Fruit fly (Drosophila melanogaster) whole organism, pupa: ENCODE data around the gene CG14817.

ENCODE experiments used
- CG10348 ChIP-seq: fragments of 200-800 bp; sonication (Bioruptor generic); IDR thresholded peaks from 2 replicates; pipeline ENCODE4 v1.3.6; 2022; ENCODE audit warnings: missing biosample characterization, missing genetic modification characterization
- CG12605 ChIP-seq: fragments of 200-800 bp; sonication (Bioruptor generic); IDR thresholded peaks from 2 replicates; pipeline ENCODE4 v1.3.6; 2022; ENCODE audit warnings: missing biosample characterization, missing genetic modification characterization
- CG13204 ChIP-seq: fragments of 200-800 bp; sonication (Bioruptor generic); optimal IDR thresholded peaks from 2 replicates; lab custom pipeline; 2018; ENCODE audit warnings: missing biosample characterization, mild to moderate bottlenecking, missing genetic modification characterization, moderate library complexity
- CG14655 ChIP-seq: fragments of 200-800 bp; sonication (Bioruptor generic); optimal IDR thresholded peaks from 3 replicates; lab custom pipeline; 2017; ENCODE audit warnings: mild to moderate bottlenecking, missing biosample characterization, missing genetic modification reagents, missing genetic modification characterization
- CG15710 ChIP-seq: fragments of 200-800 bp; sonication (Bioruptor generic); optimal IDR thresholded peaks from 2 replicates; lab custom pipeline; 2018; ENCODE audit warnings: missing biosample characterization, mild to moderate bottlenecking, missing genetic modification characterization, moderate library complexity
- CG17806 ChIP-seq: fragments of 200-800 bp; sonication (Bioruptor generic); optimal IDR thresholded peaks from 2 replicates; lab custom pipeline; 2018; ENCODE audit warnings: missing biosample characterization, mild to moderate bottlenecking, missing genetic modification characterization, moderate library complexity
- CG32121 ChIP-seq: fragments of 200-800 bp; sonication (Bioruptor generic); IDR thresholded peaks from 2 replicates; pipeline ENCODE4 v1.3.6; 2022; ENCODE audit warnings: missing biosample characterization, missing genetic modification characterization
- CG34367 ChIP-seq: fragments of 200-800 bp; sonication (Bioruptor generic); optimal IDR thresholded peaks from 2 replicates; lab custom pipeline; 2018; ENCODE audit warnings: missing biosample characterization, mild to moderate bottlenecking, missing genetic modification characterization
- CG4496 ChIP-seq: fragments of 200-800 bp; sonication (Bioruptor generic); IDR thresholded peaks from 3 replicates; pipeline ENCODE4 v1.3.6; 2022; ENCODE audit warnings: missing biosample characterization, missing genetic modification characterization
- CG8159 ChIP-seq: fragments of 200-800 bp; sonication (Bioruptor generic); optimal IDR thresholded peaks from 3 replicates; lab custom pipeline; 2018; ENCODE audit warnings: missing biosample characterization, mild to moderate bottlenecking, missing genetic modification characterization, moderate library complexity
- CG8301 ChIP-seq: fragments of 200-800 bp; sonication (Bioruptor generic); optimal IDR thresholded peaks from 2 replicates; lab custom pipeline; 2018; ENCODE audit warnings: missing biosample characterization, mild to moderate bottlenecking, missing genetic modification characterization
- CG9948 ChIP-seq: fragments of 200-800 bp; sonication (Bioruptor generic); optimal IDR thresholded peaks from 2 replicates; lab custom pipeline; 2018; ENCODE audit warnings: missing biosample characterization, mild to moderate bottlenecking, missing genetic modification characterization, moderate library complexity
- D1 ChIP-seq: fragments of 200-800 bp; sonication (Bioruptor generic); optimal IDR thresholded peaks from 2 replicates; lab custom pipeline; 2018; ENCODE audit warnings: missing biosample characterization, mild to moderate bottlenecking, missing genetic modification characterization, moderate library complexity
- EcR ChIP-seq: fragments of 200-800 bp; sonication (Bioruptor generic); optimal IDR thresholded peaks from 3 replicates; lab custom pipeline; 2019; ENCODE audit warnings: missing biosample characterization, missing genetic modification characterization, mild to moderate bottlenecking, moderate library complexity, missing genetic modification reagents
- Ets98B ChIP-seq: fragments of 200-800 bp; sonication (Bioruptor generic); IDR thresholded peaks from 2 replicates; pipeline ENCODE4 v1.3.6; 2022; ENCODE audit warnings: missing biosample characterization, missing genetic modification characterization
- Pif1A ChIP-seq: fragments of 200-800 bp; sonication (Bioruptor generic); optimal IDR thresholded peaks from 3 replicates; lab custom pipeline; 2016; ENCODE audit warnings: missing biosample characterization, missing genetic modification characterization
- Pif1B ChIP-seq: fragments of 200-800 bp; sonication (Bioruptor generic); optimal IDR thresholded peaks from 3 replicates; lab custom pipeline; 2016; ENCODE audit warnings: missing biosample characterization, missing genetic modification characterization
- Snoo ChIP-seq: fragments of 200-800 bp; sonication (Bioruptor generic); optimal IDR thresholded peaks from 3 replicates; lab custom pipeline; 2017; ENCODE audit warnings: missing biosample characterization, mild to moderate bottlenecking, missing genetic modification characterization, inconsistent platforms
- fd96Ca ChIP-seq: fragments of 200-800 bp; sonication (Bioruptor generic); IDR thresholded peaks from 3 replicates; pipeline ENCODE4 v1.3.6; 2022; ENCODE audit warnings: missing biosample characterization, missing genetic modification characterization
- gl ChIP-seq: fragments of 200-800 bp; sonication (Bioruptor generic); optimal IDR thresholded peaks from 2 replicates; lab custom pipeline; 2018; ENCODE audit warnings: missing biosample characterization, mild to moderate bottlenecking, missing genetic modification characterization
- rn ChIP-seq: fragments of 200-800 bp; sonication (Bioruptor generic); IDR thresholded peaks from 2 replicates; pipeline ENCODE4 v1.3.6; 2022; ENCODE audit warnings: missing biosample characterization, missing genetic modification characterization

Gene CG14817

DNA sequence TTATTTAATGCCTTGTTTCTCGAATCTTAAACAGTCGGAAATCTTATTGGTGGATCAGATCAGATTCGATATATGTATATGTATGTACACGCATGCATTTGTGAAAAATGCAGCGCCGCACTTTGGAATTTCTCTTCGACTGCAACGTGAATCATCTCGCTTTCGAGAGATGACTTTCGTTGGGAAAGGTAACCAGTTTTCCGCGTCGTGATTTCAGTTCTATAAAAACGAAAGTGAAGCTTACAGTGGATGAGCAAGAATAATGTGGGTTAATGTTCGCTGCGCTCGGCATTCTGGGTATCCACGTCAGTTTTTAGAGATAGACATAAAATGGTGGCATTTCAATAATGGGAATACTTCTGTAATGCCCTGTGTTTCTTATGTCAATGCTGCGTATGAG is 20.5 kb downstream of the CG14817 start:
- peak; percentile 14 for TF ChIP-seq EcR (GFP tag; lab: Kevin White, UChicago)
- TF ChIP-seq CG12605 (GFP tag; lab: Robert Waterston, UW), result no peak
- peak; percentile 27 for TF ChIP-seq CG8301 (tag; lab: Kevin White, UChicago)

DNA sequence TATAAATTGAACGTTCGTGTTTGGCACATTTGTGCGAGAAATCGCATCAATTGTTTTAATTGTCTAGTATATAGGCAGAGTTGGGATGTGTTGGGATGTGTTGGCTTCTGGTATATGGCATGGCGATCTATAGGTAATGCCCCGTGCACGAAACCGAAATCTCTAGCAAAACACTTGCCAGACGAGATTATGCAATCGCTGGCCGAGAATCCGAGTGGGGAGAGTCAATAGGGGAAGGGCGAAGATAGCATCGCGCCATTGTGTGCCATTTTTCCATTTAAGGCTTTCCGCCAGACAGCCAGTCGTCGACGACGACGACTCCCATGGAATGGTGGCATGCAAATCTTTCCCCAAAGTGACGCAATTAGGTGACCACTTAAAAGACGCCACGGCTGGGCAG is 22.2 kb downstream of the CG14817 start:
- TF ChIP-seq gl (tag; lab: Kevin White, UChicago) (no peak), CG15710 (tag; lab: Kevin White, UChicago) (no peak), fd96Ca (GFP tag; lab: Robert Waterston, UW) (no peak)

DNA sequence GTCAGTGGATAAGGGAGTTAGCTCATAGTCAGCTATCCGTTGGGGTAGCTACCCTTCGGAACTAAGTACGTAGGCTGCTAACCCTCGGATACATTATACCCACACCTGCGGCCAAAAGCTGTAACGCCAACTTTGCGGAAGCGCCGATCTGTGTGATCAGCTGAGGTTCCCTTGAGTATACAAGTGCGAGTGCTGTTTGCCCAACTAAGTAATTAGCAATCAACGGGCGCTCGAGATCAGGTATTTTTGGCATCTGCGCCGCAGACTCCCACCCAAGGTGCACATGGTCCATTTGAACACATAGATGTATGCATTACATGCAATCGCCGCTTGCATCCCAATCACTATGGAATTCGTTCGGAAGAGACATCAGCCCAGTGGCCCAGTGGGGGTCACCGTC is 23.0 kb downstream of the CG14817 start:
- TF ChIP-seq Pif1B (GFP tag; lab: Kevin White, UChicago), result no peak
- TF ChIP-seq Pif1A, result no peak
- no peak for TF ChIP-seq CG32121 (GFP tag; lab: Robert Waterston, UW)
- no peak for TF ChIP-seq EcR (GFP tag; lab: Kevin White, UChicago)
- no peak for TF ChIP-seq CG12605 (GFP tag; lab: Robert Waterston, UW)
- no peak for TF ChIP-seq CG9948 (tag; lab: Kevin White, UChicago)

DNA sequence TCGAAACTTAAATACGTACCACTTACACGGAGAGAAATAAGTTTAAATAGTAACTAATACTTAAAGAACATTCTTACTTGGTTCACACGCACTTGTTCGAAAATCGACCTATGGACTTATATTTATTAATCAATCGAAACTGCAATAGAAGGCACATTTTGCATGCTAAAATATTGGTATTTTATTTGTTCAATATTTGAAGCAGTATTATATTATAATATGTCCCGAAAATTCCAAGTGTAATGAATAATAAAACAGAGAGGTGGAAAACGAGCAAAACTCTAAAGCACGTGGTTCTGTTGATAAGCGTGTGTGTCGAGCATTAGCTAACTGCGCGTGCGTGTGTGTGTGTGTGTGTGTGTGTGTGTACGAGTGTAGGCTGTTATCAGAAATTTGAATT is 27.2 kb downstream of the CG14817 start:
- TF ChIP-seq rn (GFP tag; lab: Robert Waterston, UW), result no peak
- TF ChIP-seq Pif1B (GFP tag; lab: Kevin White, UChicago), result no peak
- no peak for TF ChIP-seq CG12605 (GFP tag; lab: Robert Waterston, UW)
- TF ChIP-seq CG4496 (GFP tag; lab: Robert Waterston, UW), result no peak
- peak; percentile 19 for TF ChIP-seq CG14655 (GFP tag; lab: Kevin White, UChicago)
- TF ChIP-seq D1, result no peak
- no peak for TF ChIP-seq CG15710 (tag; lab: Kevin White, UChicago)
- no peak for TF ChIP-seq CG34367 (tag; lab: Kevin White, UChicago)
- TF ChIP-seq CG32121 (GFP tag; lab: Robert Waterston, UW), result 0 out of 2 replicates have a peak, but pooled peaks have one; percentile 16
- no peak for TF ChIP-seq EcR (GFP tag; lab: Kevin White, UChicago)
- TF ChIP-seq CG17806 (tag; lab: Kevin White, UChicago), result no peak
- no peak for TF ChIP-seq CG8159 (tag; lab: Kevin White, UChicago)
- no peak for TF ChIP-seq Ets98B (GFP tag; lab: Robert Waterston, UW)
- no peak for TF ChIP-seq CG10348 (GFP tag; lab: Robert Waterston, UW)
- TF ChIP-seq CG9948 (tag; lab: Kevin White, UChicago), result no peak
- peak; percentile 22 for TF ChIP-seq Pif1A
- TF ChIP-seq CG8301 (tag; lab: Kevin White, UChicago), result peak; percentile 1
- TF ChIP-seq Snoo (tag; lab: Kevin White, UChicago), result no peak
- TF ChIP-seq gl (tag; lab: Kevin White, UChicago), result no peak
- no peak for TF ChIP-seq fd96Ca (GFP tag; lab: Robert Waterston, UW)
- no peak for TF ChIP-seq CG13204

DNA sequence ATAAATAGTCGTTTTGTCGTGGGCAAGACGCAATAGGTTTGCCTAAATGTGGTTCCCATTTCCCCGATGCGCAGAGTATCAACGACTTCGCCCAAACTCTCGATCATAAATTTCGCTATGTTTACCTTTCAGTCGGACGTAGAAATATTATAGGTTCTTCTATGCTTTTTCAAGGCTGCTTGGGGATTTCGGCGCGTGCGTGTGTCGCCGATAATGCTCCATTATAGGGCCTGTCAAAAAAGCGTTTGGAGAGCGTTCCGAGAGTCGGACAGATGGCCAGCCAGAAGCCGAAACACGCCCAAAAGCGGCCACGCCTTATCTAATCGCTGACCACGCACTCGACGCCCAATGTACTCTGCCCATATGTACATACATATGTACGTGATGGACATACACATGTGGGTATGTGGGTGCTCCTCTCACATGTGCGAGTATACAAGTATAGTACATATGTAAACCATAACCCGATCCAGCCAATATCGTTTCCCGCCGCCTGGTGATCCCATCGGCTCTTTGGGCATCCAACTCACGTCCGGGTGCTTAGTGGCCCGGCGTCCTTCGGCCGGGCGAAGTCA is 28.4 kb downstream of the CG14817 start:
- no peak for TF ChIP-seq CG4496 (GFP tag; lab: Robert Waterston, UW)
- no peak for TF ChIP-seq CG10348 (GFP tag; lab: Robert Waterston, UW)
- no peak for TF ChIP-seq rn (GFP tag; lab: Robert Waterston, UW)

DNA sequence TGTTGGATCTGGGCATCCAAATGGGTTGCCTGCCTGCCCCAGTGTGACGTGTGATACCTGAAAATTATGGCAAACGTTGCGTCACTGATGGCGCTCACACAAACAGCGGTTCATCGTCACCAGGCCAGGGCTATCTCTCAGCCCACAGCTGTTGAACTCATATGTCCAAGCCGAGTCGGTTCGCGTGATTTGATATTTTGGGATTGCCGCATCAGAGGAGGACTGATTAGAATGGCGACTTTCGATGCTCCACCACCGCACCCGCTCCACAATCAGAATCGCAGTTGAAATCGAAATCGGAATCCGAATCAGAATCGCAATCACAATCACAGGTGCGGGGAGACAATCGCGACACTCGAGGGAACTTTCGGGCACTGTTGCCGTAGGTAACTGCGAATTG is 29.3 kb downstream of the CG14817 start:
- no peak for TF ChIP-seq CG8159 (tag; lab: Kevin White, UChicago)
- TF ChIP-seq CG9948 (tag; lab: Kevin White, UChicago), result no peak
- TF ChIP-seq EcR (GFP tag; lab: Kevin White, UChicago), result no peak
- no peak for TF ChIP-seq CG12605 (GFP tag; lab: Robert Waterston, UW)
- no peak for TF ChIP-seq CG32121 (GFP tag; lab: Robert Waterston, UW)
- no peak for TF ChIP-seq CG10348 (GFP tag; lab: Robert Waterston, UW)
- no peak for TF ChIP-seq Ets98B (GFP tag; lab: Robert Waterston, UW)
- TF ChIP-seq Pif1B (GFP tag; lab: Kevin White, UChicago), result no peak
- no peak for TF ChIP-seq CG8301 (tag; lab: Kevin White, UChicago)

DNA sequence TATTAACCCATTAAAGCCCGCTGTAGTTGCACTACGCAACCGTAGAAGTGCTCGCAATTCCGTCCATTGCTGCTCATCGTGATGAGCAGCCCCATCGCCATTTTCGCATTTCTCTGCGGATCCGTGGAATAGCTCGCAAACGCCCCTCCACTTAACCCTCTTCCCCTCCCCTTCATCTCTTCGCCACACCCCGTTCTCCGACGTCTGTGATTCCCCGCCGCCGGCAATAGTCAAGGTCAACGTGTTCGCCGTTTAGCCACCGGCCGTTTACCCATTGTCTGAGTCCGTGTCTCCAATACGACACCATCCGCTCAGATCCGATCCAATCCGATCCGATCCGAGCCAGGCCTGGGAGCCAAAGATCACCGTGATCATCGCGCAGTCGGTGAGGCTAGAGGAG is 30.7 kb downstream of the CG14817 start:
- TF ChIP-seq EcR (GFP tag; lab: Kevin White, UChicago) (peak; percentile 80), CG32121 (GFP tag; lab: Robert Waterston, UW) (no peak)
